Worm (Caenorhabditis elegans): ENCODE results near the gene srh-206.

The srh-206 gene

ce11 chrV:16965655-16966054 lies 11.0 kb upstream of the srh-206 start, which contains the start of gene efl-1 (continued):
- TF ChIP-seq unc-55 (GFP tag; optimal IDR thresholded peaks at IDR 0.05) (peak; percentile 88), Y22D7AL.16 (tag; optimal IDR thresholded peaks at IDR 0.05) (no peak), lim-6 (tag; optimal IDR thresholded peaks at IDR 0.05) (no peak), dmd-4 (tag; optimal IDR thresholded peaks at IDR 0.05; ENCODE audit: borderline replicate concordance) (no peak), fax-1 (tag; optimal IDR thresholded peaks at IDR 0.05) (no peak), madf-2 (tag; optimal IDR thresholded peaks at IDR 0.05) (no peak), ets-4 (tag; optimal IDR thresholded peaks at IDR 0.05) (peak; percentile 17), tbx-2 (tag; optimal IDR thresholded peaks at IDR 0.05) (peak; percentile 52), nfya-1 (tag; optimal IDR thresholded peaks at IDR 0.05) (peak; percentile 86), ceh-2 (tag; optimal IDR thresholded peaks at IDR 0.05) (no peak), hlh-13 (GFP tag; optimal IDR thresholded peaks at IDR 0.05) (no peak), fkh-10 (GFP tag; optimal IDR thresholded peaks at IDR 0.05) (no peak), ceh-19 (GFP tag; optimal IDR thresholded peaks at IDR 0.05) (peak; percentile 34), elt-4 (tag; optimal IDR thresholded peaks at IDR 0.05) (no peak), ceh-14 (tag; optimal IDR thresholded peaks at IDR 0.05) (peak; percentile 77), sox-4 (tag; optimal IDR thresholded peaks at IDR 0.05) (no peak), ceh-24 (tag; optimal IDR thresholded peaks at IDR 0.05) (no peak), ceh-9 (tag; optimal IDR thresholded peaks at IDR 0.05) (no peak), K02D7.2 (tag; optimal IDR thresholded peaks at IDR 0.05) (no peak), C08G9.2 (tag; optimal IDR thresholded peaks at IDR 0.05) (no peak), npax-4 (tag; optimal IDR thresholded peaks at IDR 0.05) (no peak), unc-42 (tag; optimal IDR thresholded peaks at IDR 0.05) (peak; percentile 98), ceh-45 (GFP tag; IDR thresholded peaks at IDR 0.05) (no peak), ceh-31 (tag; optimal IDR thresholded peaks at IDR 0.05) (peak; percentile 58), pros-1 (tag; optimal IDR thresholded peaks at IDR 0.05) (peak; percentile 58), pha-2 (tag; optimal IDR thresholded peaks at IDR 0.05) (no peak), gmeb-2 (tag; optimal IDR thresholded peaks at IDR 0.05) (no peak), ahr-1 (tag; optimal IDR thresholded peaks at IDR 0.05) (no peak)

- TF ChIP-seq dmd-4 (tag; optimal IDR thresholded peaks at IDR 0.05; ENCODE audit: borderline replicate concordance) (no peak), sdc-2 (tag; optimal IDR thresholded peaks at IDR 0.05) (no peak), ceh-6 (GFP tag; optimal IDR thresholded peaks at IDR 0.05) (no peak), nfya-1 (tag; optimal IDR thresholded peaks at IDR 0.05) (peak; percentile 84)
These were observed 4.3 kb upstream of the srh-206 start for ce11 chrV:16958975-16959374.

ce11 chrV:16956229-16956628 lies 1.6 kb upstream of the srh-206 start, which contains the start of gene clec-239:
TSS of gene clec-239 (plus strand) at chrV:16956529.
- no peak for TF ChIP-seq sox-2 (GFP tag; IDR thresholded peaks at IDR 0.05)
- no peak for TF ChIP-seq hlh-8 (tag; optimal IDR thresholded peaks at IDR 0.05)
- no peak for TF ChIP-seq ceh-9 (tag; optimal IDR thresholded peaks at IDR 0.05)

ce11 chrV:16951504-16951903 lies 3.2 kb downstream of the srh-206 start, which contains the start of gene clec-238:
TSS of gene clec-238 (plus strand) at chrV:16951804.
- TF ChIP-seq lin-11 (tag; optimal IDR thresholded peaks at IDR 0.05) (no peak), unc-55 (GFP tag; optimal IDR thresholded peaks at IDR 0.05) (no peak)

ce11 chrV:16950036-16950435 lies 4.6 kb downstream of the srh-206 start:
- TF ChIP-seq ahr-1 (tag; optimal IDR thresholded peaks at IDR 0.05) (no peak), nhr-232 (tag; optimal IDR thresholded peaks at IDR 0.05) (no peak), unc-3 (GFP tag; conservative IDR thresholded peaks at IDR 0.05) (no peak), unc-3 (tag; optimal IDR thresholded peaks at IDR 0.05) (no peak), C08G9.2 (tag; optimal IDR thresholded peaks at IDR 0.05) (no peak), Y22D7AL.16 (tag; optimal IDR thresholded peaks at IDR 0.05) (no peak), ceh-48 (tag; optimal IDR thresholded peaks at IDR 0.05) (no peak), K09A11.1 (tag; optimal IDR thresholded peaks at IDR 0.05; ENCODE audit: insufficient read depth) (no peak), ref-2 (tag; optimal IDR thresholded peaks at IDR 0.05) (no peak), pax-1 (tag; optimal IDR thresholded peaks at IDR 0.05) (no peak), C38D4.7 (GFP tag; optimal IDR thresholded peaks at IDR 0.05) (no peak), ceh-9 (tag; optimal IDR thresholded peaks at IDR 0.05) (no peak), dmd-4 (tag; optimal IDR thresholded peaks at IDR 0.05; ENCODE audit: borderline replicate concordance) (no peak), ceh-19 (GFP tag; optimal IDR thresholded peaks at IDR 0.05) (no peak), gmeb-2 (tag; optimal IDR thresholded peaks at IDR 0.05) (no peak), syd-9 (tag; optimal IDR thresholded peaks at IDR 0.05) (no peak), elt-4 (tag; optimal IDR thresholded peaks at IDR 0.05) (no peak), ama-1 (optimal IDR thresholded peaks at IDR 0.05) (no peak), sdc-2 (tag; optimal IDR thresholded peaks at IDR 0.05) (no peak)
